Worm (Caenorhabditis elegans) whole organism, mixed stage, embryonic: Measurements from ENCODE around the gene ttr-42.

Experiments
- blmp-1 ChIP-seq: fragments of 150-350 bp; optimal IDR thresholded peaks from 2 replicates; lab custom pipeline; 2014; ENCODE audit warnings: missing biosample characterization, missing genetic modification characterization
- elt-1 ChIP-seq: sonication (generic microtip); optimal IDR thresholded peaks from 2 replicates; lab custom pipeline; 2017; ENCODE audit warnings: missing genetic modification characterization, mild to moderate bottlenecking, missing compliant biosample characterization, antibody characterized with exemption, moderate library complexity, borderline replicate concordance; ENCODE audit not compliant: insufficient read depth
- elt-3 ChIP-seq: fragments of 150-350 bp; optimal IDR thresholded peaks from 2 replicates; lab custom pipeline; 2014; ENCODE audit warnings: missing biosample characterization, missing genetic modification characterization
- lin-13 ChIP-seq: fragments of 150-350 bp; optimal IDR thresholded peaks from 2 replicates; lab custom pipeline; 2014; ENCODE audit warnings: missing biosample characterization, missing genetic modification characterization
- lsy-2 ChIP-seq: fragments of 150-350 bp; optimal IDR thresholded peaks from 2 replicates; lab custom pipeline; 2014; ENCODE audit warnings: missing biosample characterization, missing genetic modification characterization
- mls-2 ChIP-seq: sonication (generic microtip); optimal IDR thresholded peaks from 2 replicates; lab custom pipeline; 2016; ENCODE audit warnings: mild to moderate bottlenecking, missing genetic modification characterization, moderate library complexity, missing compliant biosample characterization
- nhr-2 ChIP-seq: fragments of 150-350 bp; optimal IDR thresholded peaks from 2 replicates; lab custom pipeline; 2014; ENCODE audit warnings: missing biosample characterization, missing genetic modification characterization
- nhr-237 ChIP-seq: fragments of 150-350 bp; optimal IDR thresholded peaks from 2 replicates; lab custom pipeline; 2014; ENCODE audit warnings: missing biosample characterization, missing genetic modification characterization
- nhr-76 ChIP-seq: sonication (generic microtip); optimal IDR thresholded peaks from 2 replicates; lab custom pipeline; 2017; ENCODE audit warnings: missing biosample characterization, missing genetic modification characterization
- snpc-4 ChIP-seq: fragments of 150-350 bp; optimal IDR thresholded peaks from 2 replicates; lab custom pipeline; 2014; ENCODE audit warnings: missing biosample characterization, missing genetic modification characterization
- sptf-1 ChIP-seq: sonication (generic microtip); optimal IDR thresholded peaks from 2 replicates; lab custom pipeline; 2017; ENCODE audit warnings: mild to moderate bottlenecking, missing genetic modification characterization, moderate library complexity, missing compliant biosample characterization
- ztf-11 ChIP-seq: fragments of 150-350 bp; optimal IDR thresholded peaks from 2 replicates; lab custom pipeline; 2014; ENCODE audit warnings: missing biosample characterization, missing genetic modification characterization

ce11 chrX:2598833-2599279 is 21.3 kb downstream of the ttr-42 start:
- peak; percentile 43 for TF ChIP-seq sptf-1 (tag; lab: Kevin White, UChicago)
- no peak for TF ChIP-seq ztf-11 (tag; lab: Kevin White, UChicago)
- TF ChIP-seq lin-13 = no peak
- TF ChIP-seq blmp-1 (tag; lab: Kevin White, UChicago) = no peak
- no peak for TF ChIP-seq snpc-4
- TF ChIP-seq lsy-2 (tag; lab: Kevin White, UChicago) = peak; percentile 7
- peak; percentile 47 for TF ChIP-seq mls-2 (tag; lab: Kevin White, UChicago)
- no peak for TF ChIP-seq elt-3
- no peak for TF ChIP-seq nhr-2 (tag; lab: Kevin White, UChicago)
- TF ChIP-seq nhr-237 = no peak
- no peak for TF ChIP-seq nhr-76 (tag; lab: Kevin White, UChicago)
- no peak for TF ChIP-seq elt-1 (tag; lab: Kevin White, UChicago)
